Worm (Caenorhabditis elegans) whole organism, late embryonic: ENCODE data around the gene srh-20.

Experiments used
- C38D4.7 ChIP-seq: fragments of 200-800 bp; sonication (Bioruptor generic); optimal IDR thresholded peaks from 2 replicates; lab custom pipeline; 2018; ENCODE audit warnings: mild to moderate bottlenecking, missing genetic modification characterization, moderate library complexity, missing compliant biosample characterization
- ahr-1 ChIP-seq: sonication (generic microtip); optimal IDR thresholded peaks from 2 replicates; lab custom pipeline; 2016; ENCODE audit warnings: missing genetic modification characterization, missing compliant biosample characterization
- ama-1 ChIP-seq: fragments of 150-350 bp; optimal IDR thresholded peaks from 2 replicates; lab custom pipeline; 2014
- dmd-4 ChIP-seq: sonication (generic microtip); optimal IDR thresholded peaks from 2 replicates; lab custom pipeline; 2016; ENCODE audit warnings: borderline replicate concordance, missing genetic modification characterization, missing compliant biosample characterization
- dve-1 ChIP-seq: sonication (generic microtip); optimal IDR thresholded peaks from 2 replicates; lab custom pipeline; 2017; ENCODE audit warnings: antibody characterized with exemption, mild to moderate bottlenecking, missing genetic modification characterization, missing compliant biosample characterization

- TF ChIP-seq C38D4.7 (GFP tag; lab: Kevin White, UChicago) (no peak), ama-1 (lab: Kevin White, UChicago) (no peak), dve-1 (no peak), ahr-1 (tag; lab: Kevin White, UChicago) (no peak), dmd-4 (tag; lab: Kevin White, UChicago) (no peak)
Measured at ce11 chrV:4933268-4933667, 8.6 kb downstream of the srh-20 start.
